Fruit fly (Drosophila melanogaster): Measurements from ENCODE around the gene ND-ACP.

Gene ND-ACP

DNA sequence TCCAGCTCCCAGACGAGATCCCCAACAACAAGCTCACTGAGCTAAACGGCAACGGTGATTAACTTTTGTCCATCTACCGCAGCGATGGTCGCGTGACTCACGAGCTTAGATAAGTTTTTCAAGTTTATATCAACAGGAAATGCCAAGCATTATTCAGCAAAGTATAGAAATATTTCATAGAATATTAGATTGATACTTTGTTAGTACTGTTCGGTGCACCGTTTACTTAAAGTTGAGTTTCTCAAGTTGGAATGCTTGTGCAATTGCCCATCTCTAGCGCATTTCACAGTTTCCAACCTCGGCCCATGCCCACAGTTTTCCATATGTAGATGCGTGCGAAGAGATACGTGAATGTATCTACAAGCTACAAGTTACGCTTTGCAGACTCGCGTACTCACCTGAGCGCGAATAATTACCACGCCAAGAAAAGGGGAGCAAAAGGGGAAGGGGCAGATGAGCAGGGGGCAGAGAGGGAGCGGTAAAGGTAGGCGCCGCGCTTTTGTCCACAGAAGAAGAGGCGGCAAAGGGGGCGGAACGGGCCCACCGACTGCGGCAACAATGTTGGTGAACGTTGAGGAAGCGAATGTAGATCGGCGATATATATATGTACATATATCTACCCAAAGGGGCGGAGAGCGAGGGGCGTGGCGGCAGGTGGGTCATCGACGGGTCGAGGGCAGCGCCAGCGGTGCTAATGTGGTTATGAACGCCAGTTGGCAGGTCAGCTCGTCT lies 46.4 kb downstream of the ND-ACP start (continued):
- TF ChIP-seq trem (tag; optimal IDR thresholded peaks at IDR 0.05), result no peak
- TF ChIP-seq Bdp1 (GFP tag; optimal IDR thresholded peaks at IDR 0.05), result no peak
- TF ChIP-seq oc (tag; optimal IDR thresholded peaks at IDR 0.05), result peak; percentile 70
- no peak for TF ChIP-seq CG2202 (tag; optimal IDR thresholded peaks at IDR 0.05)
- no peak for TF ChIP-seq CG15479 (GFP tag; optimal IDR thresholded peaks at IDR 0.05)
- 0 out of 2 replicates have a peak, but pooled peaks have one; percentile 6 for TF ChIP-seq al (GFP tag; IDR thresholded peaks at IDR 0.05)
- peak; percentile 59 for TF ChIP-seq BEAF-32 (GFP tag; optimal IDR thresholded peaks at IDR 0.05)
- no peak for TF ChIP-seq fu2 (GFP tag; optimal IDR thresholded peaks at IDR 0.05)
- no peak for TF ChIP-seq ham (GFP tag; IDR thresholded peaks at IDR 0.05)
- TF ChIP-seq phol (tag; optimal IDR thresholded peaks at IDR 0.05), result peak; percentile 51
- peak; percentile 35; the same call in 1 of the 2 replicates for TF ChIP-seq seq (GFP tag; IDR thresholded peaks at IDR 0.05)
- peak; percentile 4 for TF ChIP-seq kay (GFP tag; optimal IDR thresholded peaks at IDR 0.05)
- no peak for TF ChIP-seq CG6765 (GFP tag; optimal IDR thresholded peaks at IDR 0.05)
- TF ChIP-seq CG7372 (GFP tag; IDR thresholded peaks at IDR 0.05), result 0 out of 2 replicates have a peak, but pooled peaks have one; percentile 30
- peak; percentile 25 for TF ChIP-seq lilli (GFP tag; optimal IDR thresholded peaks at IDR 0.05)
- no peak for TF ChIP-seq CG11093 (GFP tag; IDR thresholded peaks at IDR 0.05)
- no peak for TF ChIP-seq eyg (GFP tag; optimal IDR thresholded peaks at IDR 0.05)
- peak; percentile 26; the same call in 2 of the 3 replicates for TF ChIP-seq B-H1 (GFP tag; IDR thresholded peaks at IDR 0.05)
- peak; percentile 70 for TF ChIP-seq CG11504 (tag; optimal IDR thresholded peaks at IDR 0.05)
- peak; percentile 10 for TF ChIP-seq CG1529 (GFP tag; optimal IDR thresholded peaks at IDR 0.05)
- peak; percentile 41 for TF ChIP-seq CG8924 (tag; optimal IDR thresholded peaks at IDR 0.05)
- TF ChIP-seq Dref (GFP tag; IDR thresholded peaks at IDR 0.05), result no peak
- TF ChIP-seq Atf3 (GFP tag; optimal IDR thresholded peaks at IDR 0.05), result no peak
- TF ChIP-seq CG33213 (GFP tag; optimal IDR thresholded peaks at IDR 0.05), result no peak
- TF ChIP-seq knrl (GFP tag; IDR thresholded peaks at IDR 0.05; ENCODE audit: partially characterized antibody), result peak; percentile 64; the same call in 2 of the 3 replicates
- TF ChIP-seq CG9727 (GFP tag; optimal IDR thresholded peaks at IDR 0.05), result no peak
- TF ChIP-seq schlank (tag; optimal IDR thresholded peaks at IDR 0.05), result no peak
- peak; percentile 72 for TF ChIP-seq Xrp1 (GFP tag; IDR thresholded peaks at IDR 0.05)
- TF ChIP-seq HLHmδ (GFP tag; optimal IDR thresholded peaks at IDR 0.05), result no peak
- TF ChIP-seq Adf1 (GFP tag; IDR thresholded peaks at IDR 0.05), result no peak
- no peak for TF ChIP-seq Hr39 (optimal IDR thresholded peaks at IDR 0.05)
- TF ChIP-seq danr (GFP tag; IDR thresholded peaks at IDR 0.05), result no peak
- TF ChIP-seq Dip2 (GFP tag; IDR thresholded peaks at IDR 0.05), result no peak
- no peak for TF ChIP-seq CG10431 (GFP tag; optimal IDR thresholded peaks at IDR 0.05)
- no peak for TF ChIP-seq da (GFP tag; optimal IDR thresholded peaks at IDR 0.05)
- no peak for TF ChIP-seq CG11696 (GFP tag; IDR thresholded peaks at IDR 0.05)
- no peak for TF ChIP-seq crp (GFP tag; optimal IDR thresholded peaks at IDR 0.05)
- TF ChIP-seq Rx (GFP tag; IDR thresholded peaks at IDR 0.05), result no peak
- TF ChIP-seq repo (GFP tag; optimal IDR thresholded peaks at IDR 0.05), result peak; percentile 34
- peak; percentile 68 for TF ChIP-seq CG1603 (tag; optimal IDR thresholded peaks at IDR 0.05)
- TF ChIP-seq D (optimal IDR thresholded peaks at IDR 0.05), result no peak
- TF ChIP-seq D (GFP tag; optimal IDR thresholded peaks at IDR 0.05), result no peak
- TF ChIP-seq D19B (GFP tag; optimal IDR thresholded peaks at IDR 0.05), result no peak
- no peak; the same call in 2 of the 3 replicates for TF ChIP-seq croc (GFP tag; conservative IDR thresholded peaks at IDR 0.05)
- no peak for TF ChIP-seq CG13894 (tag; optimal IDR thresholded peaks at IDR 0.05)
- TF ChIP-seq CG12299 (tag; optimal IDR thresholded peaks at IDR 0.05), result no peak
- TF ChIP-seq sisA (GFP tag; IDR thresholded peaks at IDR 0.05), result peak; percentile 66
- TF ChIP-seq CG4617 (GFP tag; optimal IDR thresholded peaks at IDR 0.05; ENCODE audit: borderline replicate concordance), result no peak
- TF ChIP-seq CG10274 (GFP tag; optimal IDR thresholded peaks at IDR 0.05), result no peak
- TF ChIP-seq HLH3B (GFP tag; IDR thresholded peaks at IDR 0.05), result peak; percentile 41; the same call in 1 of the 2 replicates
- no peak for TF ChIP-seq HmgD (GFP tag; optimal IDR thresholded peaks at IDR 0.05)
